Fruit fly (Drosophila melanogaster): ENCODE results near the gene Fer1HCH.

dm6 chr3R:30338648-30339038 is 49.3 kb downstream of the Fer1HCH start:
- TF ChIP-seq GATAd (GFP tag; optimal IDR thresholded peaks at IDR 0.05) (no peak), OdsH (GFP tag; optimal IDR thresholded peaks at IDR 0.05) (no peak), Dif (GFP tag; optimal IDR thresholded peaks at IDR 0.05; ENCODE audit: partially characterized antibody) (no peak), h (GFP tag; optimal IDR thresholded peaks at IDR 0.05) (no peak)

Measured in whole organism, wandering third instar larva.